Worm (Caenorhabditis elegans): ENCODE measurements around the gene ZK622.1.

Gene ZK622.1

DNA sequence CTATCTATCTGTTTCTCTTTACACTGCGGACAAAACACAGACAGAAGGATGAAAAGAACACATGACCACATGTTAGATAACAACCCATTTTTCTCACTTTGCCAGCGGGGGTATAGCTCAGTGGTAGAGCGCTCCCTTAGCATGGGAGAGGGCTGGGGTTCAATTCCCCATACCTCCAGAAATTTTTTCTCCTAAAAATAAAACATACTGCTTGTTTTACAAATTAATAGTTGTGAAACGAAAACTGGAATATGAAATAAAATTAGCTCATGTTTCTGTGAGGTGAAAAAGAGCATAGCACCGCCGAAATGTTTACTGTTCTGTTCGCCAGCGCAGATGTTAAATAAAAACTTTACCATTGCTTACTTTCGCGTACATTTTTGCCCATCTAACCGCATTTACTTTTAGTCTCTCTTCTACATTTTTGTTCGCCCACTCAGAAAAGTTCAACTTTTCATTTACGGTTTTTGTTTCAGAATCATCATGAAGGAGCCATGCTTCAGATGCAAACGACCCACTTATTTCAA, 1.3 kb upstream of the ZK622.1 start, which contains the start of gene ZK622.4 (continued):
- TF ChIP-seq Y95B8A.8 (GFP tag; IDR thresholded peaks at IDR 0.05): no peak
- TF ChIP-seq nhr-90 (tag; optimal IDR thresholded peaks at IDR 0.05): peak; percentile 81
- TF ChIP-seq let-526 (GFP tag; IDR thresholded peaks at IDR 0.05): no peak
- no peak for TF ChIP-seq ztf-3 (GFP tag; optimal IDR thresholded peaks at IDR 0.05)
- TF ChIP-seq Y79H2A.3 (GFP tag; conservative IDR thresholded peaks at IDR 0.05): no peak
- TF ChIP-seq let-607 (tag; optimal IDR thresholded peaks at IDR 0.05): peak; percentile 29 to 32
- TF ChIP-seq ztf-28 (GFP tag; IDR thresholded peaks at IDR 0.05): 0 out of 2 replicates have a peak, but pooled peaks have one; percentile 63
- TF ChIP-seq nfya-1 (tag; optimal IDR thresholded peaks at IDR 0.05; ENCODE audit: borderline replicate concordance, insufficient read depth): no peak
- no peak for TF ChIP-seq ceh-58 (GFP tag; IDR thresholded peaks at IDR 0.05)
- peak; percentile 39; the same call in 1 of the 2 replicates for TF ChIP-seq ceh-100 (GFP tag; IDR thresholded peaks at IDR 0.05)
- TF ChIP-seq F57A8.1 (GFP tag; optimal IDR thresholded peaks at IDR 0.05): peak; percentile 60
- TF ChIP-seq ekl-4 (GFP tag; IDR thresholded peaks at IDR 0.05): peak; percentile 72; the same call in 1 of the 2 replicates
- peak; percentile 39 to 78 for TF ChIP-seq rec-8 (tag; optimal IDR thresholded peaks at IDR 0.05)
- TF ChIP-seq lsy-27 (tag; optimal IDR thresholded peaks at IDR 0.05; ENCODE audit: borderline replicate concordance, insufficient read depth): no peak
- TF ChIP-seq ccch-3 (GFP tag; optimal IDR thresholded peaks at IDR 0.05): no peak
- no peak for TF ChIP-seq K11D2.4 (GFP tag; IDR thresholded peaks at IDR 0.05)
- TF ChIP-seq efl-1 (GFP tag; optimal IDR thresholded peaks at IDR 0.05): no peak
- TF ChIP-seq ets-4 (GFP tag; optimal IDR thresholded peaks at IDR 0.05): no peak
- TF ChIP-seq aptf-2 (GFP tag; conservative IDR thresholded peaks at IDR 0.05): no peak
- TF ChIP-seq F52B5.7 (tag; optimal IDR thresholded peaks at IDR 0.05): peak; percentile 58
- peak; percentile 50 for TF ChIP-seq snpc-1.3 (tag; optimal IDR thresholded peaks at IDR 0.05; ENCODE audit: insufficient read depth)
- no peak for TF ChIP-seq T26A5.8 (tag; optimal IDR thresholded peaks at IDR 0.05)
- TF ChIP-seq mcd-1 (GFP tag; IDR thresholded peaks at IDR 0.05): peak; percentile 56
- TF ChIP-seq xnd-1 (tag; optimal IDR thresholded peaks at IDR 0.05): no peak
- TF ChIP-seq bed-1 (GFP tag; IDR thresholded peaks at IDR 0.05): no peak
- TF ChIP-seq ztf-25 (GFP tag; IDR thresholded peaks at IDR 0.05): no peak
- TF ChIP-seq F37B4.10 (GFP tag; IDR thresholded peaks at IDR 0.05): 0 out of 2 replicates have a peak, but pooled peaks have one; percentile 82
- no peak for TF ChIP-seq Y53G8AR.9 (GFP tag; conservative IDR thresholded peaks at IDR 0.05)
- TF ChIP-seq nhr-179 (tag; optimal IDR thresholded peaks at IDR 0.05): no peak
- peak; percentile 41 for TF ChIP-seq fkh-3 (tag; optimal IDR thresholded peaks at IDR 0.05)
- peak; percentile 61 for TF ChIP-seq ztf-18 (tag; optimal IDR thresholded peaks at IDR 0.05)
- no peak; the same call in none of the 2 replicates for TF ChIP-seq madf-6 (GFP tag; IDR thresholded peaks at IDR 0.05)
- 0 out of 2 replicates have a peak, but pooled peaks have one; percentile 42 for TF ChIP-seq hmg-20 (GFP tag; IDR thresholded peaks at IDR 0.05)
- no peak for TF ChIP-seq C17E4.6 (GFP tag; IDR thresholded peaks at IDR 0.05)
- 0 out of 2 replicates have a peak, but pooled peaks have one; percentile 66 for TF ChIP-seq egl-44 (GFP tag; IDR thresholded peaks at IDR 0.05)
- TF ChIP-seq F39B2.1 (GFP tag; IDR thresholded peaks at IDR 0.05): no peak
- TF ChIP-seq egrh-3 (GFP tag; IDR thresholded peaks at IDR 0.05): peak; percentile 34; the same call in 1 of the 2 replicates
- TF ChIP-seq hmg-1.2 (GFP tag; IDR thresholded peaks at IDR 0.05): peak; percentile 79
- no peak for TF ChIP-seq tbx-9 (tag; optimal IDR thresholded peaks at IDR 0.05; ENCODE audit: borderline replicate concordance)
- TF ChIP-seq nfya-2 (GFP tag; IDR thresholded peaks at IDR 0.05): no peak
- peak; percentile 34 for TF ChIP-seq lsl-1 (GFP tag; optimal IDR thresholded peaks at IDR 0.05)
- peak; percentile 92 for TF ChIP-seq lin-26 (GFP tag; IDR thresholded peaks at IDR 0.05)
- no peak for TF ChIP-seq attf-3 (GFP tag; conservative IDR thresholded peaks at IDR 0.05)
- TF ChIP-seq attf-6 (GFP tag; IDR thresholded peaks at IDR 0.05): peak; percentile 64; the same call in 1 of the 2 replicates
- TF ChIP-seq bed-2 (GFP tag; IDR thresholded peaks at IDR 0.05): no peak
- TF ChIP-seq hsf-1 (GFP tag; IDR thresholded peaks at IDR 0.05): no peak
- no peak for TF ChIP-seq aptf-3 (GFP tag; IDR thresholded peaks at IDR 0.05)
